In genomic region chr3R:21169525-21170149, dm6 we compare ENCODE assay signal across 4 fruit fly cellular contexts.
TF ChIP-seq lines count a peak whose summit lies in the region.

No protein-coding gene starts in this region.

- no peak for TF ChIP-seq CTCF in whole organism, embryonic (GFP tag; optimal IDR thresholded peaks at IDR 0.05; lab: Kevin White, UChicago)

TF ChIP-seq in whole organism, adult, 20 proteins besides CTCF, POLR2A, EP300 and RAD21:
- TF ChIP-seq tj (GFP tag; optimal IDR thresholded peaks at IDR 0.05; lab: Kevin White, UChicago) (peak; percentile 91), CG12768 (GFP tag; optimal IDR thresholded peaks at IDR 0.05; lab: Kevin White, UChicago) (no peak)

TF ChIP-seq in whole organism, embryonic, 481 proteins besides CTCF, POLR2A, EP300 and RAD21:
- 0 out of 3 replicates have a peak, but pooled peaks have one; percentile 13 for TF ChIP-seq CG34224 (GFP tag; IDR thresholded peaks at IDR 0.05; lab: Robert Waterston, UW; ENCODE audit: partially characterized antibody)
- no peak for TF ChIP-seq hkb (optimal IDR thresholded peaks at IDR 0.05; lab: Kevin White, UChicago)
- no peak for TF ChIP-seq hkb (GFP tag; IDR thresholded peaks at IDR 0.05; lab: Robert Waterston, UW)
- no peak for TF ChIP-seq CG9876 (GFP tag; optimal IDR thresholded peaks at IDR 0.05; lab: Kevin White, UChicago)
- peak; percentile 32 for TF ChIP-seq Blimp-1 (GFP tag; optimal IDR thresholded peaks at IDR 0.05; lab: Kevin White, UChicago)
- peak; percentile 86; the same call in 3 of the 4 replicates for TF ChIP-seq chinmo (GFP tag; IDR thresholded peaks at IDR 0.05; lab: Robert Waterston, UW; ENCODE audit: partially characterized antibody)
- TF ChIP-seq Drgx (GFP tag; IDR thresholded peaks at IDR 0.05; lab: Robert Waterston, UW) = peak; percentile 47; the same call in 1 of the 2 replicates
- TF ChIP-seq z (GFP tag; IDR thresholded peaks at IDR 0.05; lab: Robert Waterston, UW) = 0 out of 3 replicates have a peak, but pooled peaks have one; percentile 43
- no peak for TF ChIP-seq CG17912 (GFP tag; optimal IDR thresholded peaks at IDR 0.05; lab: Kevin White, UChicago)
- 0 out of 2 replicates have a peak, but pooled peaks have one; percentile 12 for TF ChIP-seq CG9932 (GFP tag; IDR thresholded peaks at IDR 0.05; lab: Robert Waterston, UW)
- TF ChIP-seq CG14014 (GFP tag; IDR thresholded peaks at IDR 0.05; lab: Robert Waterston, UW) = 0 out of 2 replicates have a peak, but pooled peaks have one; percentile 6
- TF ChIP-seq Ssrp (tag; optimal IDR thresholded peaks at IDR 0.05; lab: Kevin White, UChicago) = no peak
- TF ChIP-seq cwo (GFP tag; optimal IDR thresholded peaks at IDR 0.05; lab: Kevin White, UChicago) = peak; percentile 85

TF ChIP-seq in whole organism, prepupa, 60 proteins besides CTCF, POLR2A, EP300 and RAD21:
- TF ChIP-seq Ets96B (tag; optimal IDR thresholded peaks at IDR 0.05; lab: Kevin White, UChicago) = no peak
- TF ChIP-seq eg (GFP tag; IDR thresholded peaks at IDR 0.05; lab: Robert Waterston, UW) = peak; percentile 63; the same call in 2 of the 3 replicates
- no peak for TF ChIP-seq CG6276 (GFP tag; optimal IDR thresholded peaks at IDR 0.05; lab: Kevin White, UChicago)
- TF ChIP-seq CG6854 (GFP tag; optimal IDR thresholded peaks at IDR 0.05; lab: Kevin White, UChicago) = no peak
- TF ChIP-seq net (GFP tag; optimal IDR thresholded peaks at IDR 0.05; lab: Kevin White, UChicago) = no peak
- no peak for TF ChIP-seq CG3919 (GFP tag; optimal IDR thresholded peaks at IDR 0.05; lab: Kevin White, UChicago)
TF ChIP-seq in whole organism, prepupa: peak in this region for 1.

TF ChIP-seq in whole organism, pupa, 21 proteins besides CTCF, POLR2A, EP300 and RAD21:
- TF ChIP-seq CG32121 (GFP tag; IDR thresholded peaks at IDR 0.05; lab: Robert Waterston, UW) (0 out of 2 replicates have a peak, but pooled peaks have one; percentile 41), fd96Ca (GFP tag; IDR thresholded peaks at IDR 0.05; lab: Robert Waterston, UW) (no peak), CG4496 (GFP tag; IDR thresholded peaks at IDR 0.05; lab: Robert Waterston, UW) (peak; percentile 55; the same call in 1 of the 3 replicates), Ets98B (GFP tag; IDR thresholded peaks at IDR 0.05; lab: Robert Waterston, UW) (0 out of 2 replicates have a peak, but pooled peaks have one; percentile 13)
